Worm (Caenorhabditis elegans) whole organism, L4/young adult: Measurements from ENCODE around the gene cnd-1.

Experiments used
- W03F9.2 ChIP-seq: fragments of 150-350 bp; optimal IDR thresholded peaks from 2 replicates; lab custom pipeline; 2014; ENCODE audit warnings: missing biosample characterization, missing genetic modification characterization
- dao-5 ChIP-seq: sonication (generic microtip); optimal IDR thresholded peaks from 2 replicates; lab custom pipeline; 2016; ENCODE audit warnings: missing genotype, missing genetic modification characterization, moderate library complexity, missing compliant biosample characterization
- him-1 ChIP-seq: sonication (generic microtip); optimal IDR thresholded peaks from 2 replicates; lab custom pipeline; 2016; ENCODE audit warnings: missing genotype, missing genetic modification reagents, missing genetic modification characterization, missing compliant biosample characterization

- no peak for TF ChIP-seq him-1
- TF ChIP-seq W03F9.2 = no peak
- no peak for TF ChIP-seq dao-5
Measured at ce11 chrIII:5229511-5230250, 14.8 kb downstream of the cnd-1 start.
